Worm (Caenorhabditis elegans): Measurements from ENCODE around the gene lgc-53.

Gene lgc-53

ce11 chrX:16677672-16678071, 33.8 kb upstream of the lgc-53 start, which contains the start of gene F22H10.3 (continued):
- no peak for TF ChIP-seq nhr-111 (GFP tag; optimal IDR thresholded peaks at IDR 0.05)

ce11 chrX:16678097-16678496, 33.4 kb upstream of the lgc-53 start:
- TF ChIP-seq lir-3 (tag; optimal IDR thresholded peaks at IDR 0.05), result no peak
- no peak for TF ChIP-seq daf-16 (GFP tag; optimal IDR thresholded peaks at IDR 0.05)
- peak; percentile 86 for TF ChIP-seq daf-16 (tag; optimal IDR thresholded peaks at IDR 0.05)
- peak in 1 of 2 experiments; percentile 2 for TF ChIP-seq hif-1 (tag; optimal IDR thresholded peaks at IDR 0.05)
- TF ChIP-seq dmd-6 (GFP tag; IDR thresholded peaks at IDR 0.05), result peak; percentile 38
- TF ChIP-seq lin-13 (GFP tag; optimal IDR thresholded peaks at IDR 0.05), result peak; percentile 3
- no peak for TF ChIP-seq F26F4.8 (GFP tag; conservative IDR thresholded peaks at IDR 0.05)
- TF ChIP-seq unc-62 (GFP tag; optimal IDR thresholded peaks at IDR 0.05 in 1 of 2), result peak in 1 of 2 experiments; percentile 66
- TF ChIP-seq unc-62 (tag; optimal IDR thresholded peaks at IDR 0.05), result no peak
- no peak for TF ChIP-seq nhr-6 (tag; optimal IDR thresholded peaks at IDR 0.05)
- TF ChIP-seq nhr-28 (tag; optimal IDR thresholded peaks at IDR 0.05), result peak; percentile 15

- TF ChIP-seq egl-43 (GFP tag; IDR thresholded peaks at IDR 0.05), result no peak
- TF ChIP-seq gei-8 (GFP tag; optimal IDR thresholded peaks at IDR 0.05), result no peak
- no peak for TF ChIP-seq tra-1 (GFP tag; IDR thresholded peaks at IDR 0.05)
- no peak for TF ChIP-seq nhr-10 (tag; optimal IDR thresholded peaks at IDR 0.05)
- no peak for TF ChIP-seq F37D6.2 (tag; optimal IDR thresholded peaks at IDR 0.05)
- peak; percentile 22 for TF ChIP-seq hlh-30 (tag; optimal IDR thresholded peaks at IDR 0.05; ENCODE audit: insufficient read depth)
- TF ChIP-seq nhr-237 (tag; optimal IDR thresholded peaks at IDR 0.05), result no peak
- TF ChIP-seq nhr-48 (tag; optimal IDR thresholded peaks at IDR 0.05), result peak; percentile 8
- no peak for TF ChIP-seq attf-4 (tag; optimal IDR thresholded peaks at IDR 0.05)
- TF ChIP-seq daf-12 (tag; optimal IDR thresholded peaks at IDR 0.05), result no peak
- TF ChIP-seq madf-5 (GFP tag; IDR thresholded peaks at IDR 0.05), result no peak
- TF ChIP-seq hlh-11 (tag; optimal IDR thresholded peaks at IDR 0.05), result peak; percentile 46
- TF ChIP-seq zip-11 (GFP tag; IDR thresholded peaks at IDR 0.05), result no peak
- no peak for TF ChIP-seq lin-1 (GFP tag; IDR thresholded peaks at IDR 0.05)
- no peak for TF ChIP-seq nhr-11 (tag; optimal IDR thresholded peaks at IDR 0.05)
- TF ChIP-seq Y105C5A.15 (GFP tag; IDR thresholded peaks at IDR 0.05), result no peak
- TF ChIP-seq ceh-82 (tag; optimal IDR thresholded peaks at IDR 0.05), result no peak
- TF ChIP-seq fos-1 (tag; optimal IDR thresholded peaks at IDR 0.05), result no peak
- peak; percentile 67 for TF ChIP-seq nhr-6 (tag; optimal IDR thresholded peaks at IDR 0.05)
- TF ChIP-seq lin-39 (tag; optimal IDR thresholded peaks at IDR 0.05), result no peak
- no peak for TF ChIP-seq ceh-32 (tag; optimal IDR thresholded peaks at IDR 0.05; ENCODE audit: poor library complexity)
- TF ChIP-seq unc-62 (GFP tag; optimal IDR thresholded peaks at IDR 0.05 in 1 of 2), result no peak
- TF ChIP-seq unc-62 (tag; optimal IDR thresholded peaks at IDR 0.05), result no peak
- no peak for TF ChIP-seq zfp-2 (tag; optimal IDR thresholded peaks at IDR 0.05)
- no peak for TF ChIP-seq lin-29 (GFP tag; IDR thresholded peaks at IDR 0.05)
- TF ChIP-seq Y48G9A.11 (GFP tag; IDR thresholded peaks at IDR 0.05), result no peak
- TF ChIP-seq F10B5.3 (tag; optimal IDR thresholded peaks at IDR 0.05), result no peak
- TF ChIP-seq vab-7 (GFP tag; IDR thresholded peaks at IDR 0.05), result no peak
- no peak for TF ChIP-seq lin-13 (GFP tag; optimal IDR thresholded peaks at IDR 0.05)
- no peak for TF ChIP-seq dmd-8 (GFP tag; IDR thresholded peaks at IDR 0.05)
- TF ChIP-seq lir-3 (tag; optimal IDR thresholded peaks at IDR 0.05), result no peak
- no peak for TF ChIP-seq daf-16 (GFP tag; optimal IDR thresholded peaks at IDR 0.05)
- peak; percentile 89 for TF ChIP-seq daf-16 (tag; optimal IDR thresholded peaks at IDR 0.05)
- TF ChIP-seq unc-39 (tag; optimal IDR thresholded peaks at IDR 0.05), result no peak
- TF ChIP-seq mes-2 (tag; optimal IDR thresholded peaks at IDR 0.05; ENCODE audit: poor library complexity, severe bottlenecking), result peak; percentile 22
- peak; percentile 63 for TF ChIP-seq aha-1 (tag)
- no peak for TF ChIP-seq egl-27 (tag; optimal IDR thresholded peaks at IDR 0.05)
- peak; percentile 49; the same call in 1 of the 2 replicates for TF ChIP-seq dmd-6 (GFP tag; IDR thresholded peaks at IDR 0.05)
- TF ChIP-seq ceh-20 (GFP tag; IDR thresholded peaks at IDR 0.05), result no peak
- no peak for TF ChIP-seq ceh-44 (GFP tag; IDR thresholded peaks at IDR 0.05)
- no peak for TF ChIP-seq nhr-42 (GFP tag; IDR thresholded peaks at IDR 0.05)
- no peak for TF ChIP-seq arid-1 (GFP tag; conservative IDR thresholded peaks at IDR 0.05)
- TF ChIP-seq ama-1 (optimal IDR thresholded peaks at IDR 0.05), result no peak
- TF ChIP-seq nhr-102 (tag; optimal IDR thresholded peaks at IDR 0.05), result peak; percentile 3
Observed at ce11 chrX:16679117-16679590, 32.3 kb upstream of the lgc-53 start, which contains the start of gene F22H10.2. F22H10.2 (plus strand) TSS chrX:16679540.
